Worm (Caenorhabditis elegans): ENCODE data around the gene unc-129.

unc-129 gene

DNA sequence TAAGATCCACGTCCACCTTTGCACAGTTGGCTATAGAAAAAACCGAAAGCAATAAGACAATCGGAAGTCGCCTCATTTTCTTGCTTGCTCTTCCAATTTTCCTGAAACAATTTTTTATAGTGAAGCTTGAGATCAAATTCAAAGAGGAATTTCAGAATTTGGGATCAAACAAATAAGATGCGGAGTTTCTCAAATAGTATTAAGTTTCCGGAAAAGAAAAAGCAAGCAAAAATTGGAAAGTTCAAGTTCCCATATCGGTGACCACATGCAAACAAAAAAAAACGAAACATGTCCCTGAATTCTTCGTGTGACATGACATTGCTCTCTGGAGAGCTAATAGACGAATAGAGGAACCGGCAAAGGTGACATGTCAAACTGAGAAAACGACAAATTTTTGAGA lies at the start of gene unc-129:
Gene unc-129 (minus strand): TSS at position 101 of the 400 bp plus-strand sequence.
- TF ChIP-seq unc-62 (GFP tag; optimal IDR thresholded peaks at IDR 0.05 in 1 of 2) = peak in 1 of 2 experiments; percentile 69
- no peak for TF ChIP-seq unc-62 (tag; optimal IDR thresholded peaks at IDR 0.05)
- no peak for TF ChIP-seq Y5F2A.4 (GFP tag; optimal IDR thresholded peaks at IDR 0.05)
- no peak for TF ChIP-seq lir-3 (tag; optimal IDR thresholded peaks at IDR 0.05)
- no peak for TF ChIP-seq nhr-41 (GFP tag; IDR thresholded peaks at IDR 0.05)
- TF ChIP-seq ztf-7 (tag; optimal IDR thresholded peaks at IDR 0.05) = no peak
- TF ChIP-seq pqm-1 (tag; optimal IDR thresholded peaks at IDR 0.05) = no peak

DNA sequence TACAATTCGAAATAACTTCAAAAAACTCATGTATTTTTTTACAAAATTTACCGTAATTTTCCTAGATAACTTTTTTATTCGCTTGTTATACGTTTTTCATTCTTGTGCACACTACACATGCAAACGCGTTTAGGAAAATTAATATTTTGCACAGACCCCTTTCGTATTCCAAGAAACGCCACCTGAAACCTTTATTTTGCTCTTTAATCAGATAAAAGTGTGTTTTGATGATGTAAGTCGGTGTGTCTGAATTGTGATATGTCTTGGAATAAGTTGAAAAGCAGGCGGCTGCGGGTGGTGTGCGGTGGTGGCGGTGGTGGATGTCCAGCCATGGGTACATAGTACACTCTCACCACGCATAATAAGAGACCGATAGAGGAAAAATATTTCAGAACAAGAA lies 48.2 kb upstream of the unc-129 start:
- TF ChIP-seq lin-13 (GFP tag; optimal IDR thresholded peaks at IDR 0.05) (no peak), unc-62 (GFP tag; optimal IDR thresholded peaks at IDR 0.05 in 1 of 2) (peak in 1 of 2 experiments; percentile 51), unc-62 (tag; optimal IDR thresholded peaks at IDR 0.05) (no peak), vab-7 (GFP tag; IDR thresholded peaks at IDR 0.05) (no peak), lin-15B (tag; optimal IDR thresholded peaks at IDR 0.05) (no peak), lin-38 (GFP tag; IDR thresholded peaks at IDR 0.05) (no peak), Y5F2A.4 (GFP tag; optimal IDR thresholded peaks at IDR 0.05) (no peak), zfp-2 (tag; optimal IDR thresholded peaks at IDR 0.05) (no peak)

DNA sequence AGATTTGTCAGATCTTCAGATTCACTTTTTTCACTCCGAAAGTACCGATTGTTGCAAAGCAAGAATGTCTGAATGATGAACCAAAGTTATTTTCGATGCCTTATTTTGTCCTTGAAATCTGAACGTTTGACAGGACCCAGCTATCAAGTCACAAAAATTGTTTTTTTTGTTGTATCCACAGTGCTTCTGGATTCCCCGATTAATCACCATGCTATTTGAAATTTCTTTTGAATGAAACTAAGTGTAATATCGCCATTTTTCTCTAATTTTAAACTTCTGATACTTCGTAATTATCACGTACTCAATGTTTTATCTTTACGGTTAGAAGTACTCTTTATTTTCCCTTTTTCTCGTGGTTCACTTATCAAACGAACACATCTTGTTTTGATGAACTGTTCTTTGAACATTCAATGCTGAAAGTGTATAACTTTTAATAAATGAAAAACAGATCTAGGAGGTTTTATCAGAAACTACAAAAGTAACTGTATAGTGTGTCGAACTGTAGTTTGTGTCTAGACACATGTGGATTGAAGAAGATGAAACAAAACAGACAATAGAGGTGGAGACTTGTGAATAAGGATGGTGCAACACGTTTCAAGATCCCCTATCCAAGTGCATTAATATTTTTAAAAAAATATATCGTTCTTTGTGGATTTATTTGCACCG lies 46.4 kb upstream of the unc-129 start:
- TF ChIP-seq zfp-2 (tag; optimal IDR thresholded peaks at IDR 0.05) = no peak
- TF ChIP-seq aha-1 (tag) = peak; percentile 96
- no peak for TF ChIP-seq pqm-1 (tag; optimal IDR thresholded peaks at IDR 0.05)
- peak; percentile 23 for TF ChIP-seq dve-1 (tag; optimal IDR thresholded peaks at IDR 0.05; ENCODE audit: insufficient read depth)
- TF ChIP-seq cey-2 (tag; optimal IDR thresholded peaks at IDR 0.05; ENCODE audit: borderline replicate concordance, insufficient read depth) = peak; percentile 41
- TF ChIP-seq hif-1 (tag; optimal IDR thresholded peaks at IDR 0.05) = peak; percentile 44 to 52
- no peak for TF ChIP-seq php-3 (GFP tag; IDR thresholded peaks at IDR 0.05)
- TF ChIP-seq R02D3.7 (tag; optimal IDR thresholded peaks at IDR 0.05) = no peak
- TF ChIP-seq ztf-11 (tag; optimal IDR thresholded peaks at IDR 0.05) = no peak
- TF ChIP-seq fkh-10 (GFP tag; optimal IDR thresholded peaks at IDR 0.05) = no peak
- peak; percentile 93 for TF ChIP-seq nhr-28 (tag; optimal IDR thresholded peaks at IDR 0.05)
- peak in 1 of 2 experiments; percentile 12 for TF ChIP-seq mdl-1 (tag; optimal IDR thresholded peaks at IDR 0.05)

ce11 chrIV:9051036-9051435 lies 45.8 kb upstream of the unc-129 start:
- no peak for TF ChIP-seq ctbp-1 (GFP tag; IDR thresholded peaks at IDR 0.05)
- no peak for TF ChIP-seq set-16 (GFP tag; IDR thresholded peaks at IDR 0.05)
- TF ChIP-seq tra-1 (GFP tag; IDR thresholded peaks at IDR 0.05) = no peak
- peak; percentile 77 for TF ChIP-seq nhr-28 (tag; optimal IDR thresholded peaks at IDR 0.05)
- TF ChIP-seq nhr-48 (tag; optimal IDR thresholded peaks at IDR 0.05) = no peak
- no peak for TF ChIP-seq zfp-3 (GFP tag; conservative IDR thresholded peaks at IDR 0.05)
- no peak for TF ChIP-seq gei-8 (GFP tag; optimal IDR thresholded peaks at IDR 0.05)
- no peak for TF ChIP-seq mxl-2 (GFP tag; conservative IDR thresholded peaks at IDR 0.05)
- TF ChIP-seq attf-4 (tag; optimal IDR thresholded peaks at IDR 0.05) = no peak
- peak; percentile 23 for TF ChIP-seq hlh-30 (tag; optimal IDR thresholded peaks at IDR 0.05; ENCODE audit: insufficient read depth)
- TF ChIP-seq aha-1 (tag) = peak; percentile 83
- no peak for TF ChIP-seq snpc-1.2 (GFP tag; IDR thresholded peaks at IDR 0.05)
- no peak for TF ChIP-seq nhr-41 (GFP tag; IDR thresholded peaks at IDR 0.05)
- TF ChIP-seq pha-4 (GFP tag; IDR thresholded peaks at IDR 0.05) = no peak
- no peak for TF ChIP-seq pha-4 (tag; optimal IDR thresholded peaks at IDR 0.05)
- no peak for TF ChIP-seq T20F7.1 (GFP tag; optimal IDR thresholded peaks at IDR 0.05)
- TF ChIP-seq madf-9 (GFP tag; conservative IDR thresholded peaks at IDR 0.05) = no peak
- no peak for TF ChIP-seq cey-2 (tag; optimal IDR thresholded peaks at IDR 0.05; ENCODE audit: borderline replicate concordance, insufficient read depth)
- TF ChIP-seq Y75B8A.6 (GFP tag; IDR thresholded peaks at IDR 0.05) = no peak
- TF ChIP-seq lin-13 (GFP tag; optimal IDR thresholded peaks at IDR 0.05) = no peak
- TF ChIP-seq ztf-7 (tag; optimal IDR thresholded peaks at IDR 0.05) = no peak

Data from whole organism, L4 larva.